Worm (Caenorhabditis elegans) whole organism, dauer: ENCODE measurements around the gene Y57G11C.52.

ENCODE experiments used
- unc-62 ChIP-seq: sonication (generic microtip); optimal IDR thresholded peaks from 2 replicates; lab custom pipeline; 2017; ENCODE audit warnings: missing biosample characterization, missing genetic modification reagents, missing genetic modification characterization

Y57G11C.52 gene

DNA sequence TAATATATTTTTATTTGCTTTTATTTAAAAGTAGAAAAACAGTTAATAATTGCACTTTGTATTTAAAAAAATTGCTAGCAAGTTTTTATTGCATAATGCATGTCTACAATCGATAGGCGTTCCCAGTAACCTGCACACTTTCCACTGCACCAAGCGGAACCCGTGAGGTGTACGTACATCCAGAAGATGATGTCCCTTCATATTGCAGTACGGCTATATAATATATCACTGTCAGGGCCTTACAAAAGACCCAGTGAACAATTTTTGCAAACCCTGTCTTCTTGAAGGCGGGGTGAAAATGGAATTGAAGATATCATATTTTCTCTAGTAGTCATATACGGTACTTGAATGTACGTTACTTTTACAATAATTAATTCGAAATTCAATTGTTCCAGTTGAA is 10.0 kb downstream of the Y57G11C.52 start:
- TF ChIP-seq unc-62 (GFP tag; lab: Kevin White, UChicago), result no peak

ce11 chrIV:14864529-14864928 is 10.7 kb downstream of the Y57G11C.52 start:
- no peak for TF ChIP-seq unc-62 (GFP tag; lab: Kevin White, UChicago)

- TF ChIP-seq unc-62 (GFP tag; lab: Kevin White, UChicago), result no peak
Observed at ce11 chrIV:14868560-14868959, 14.8 kb downstream of the Y57G11C.52 start.

ce11 chrIV:14869844-14870433 is 16.1 kb downstream of the Y57G11C.52 start:
- TF ChIP-seq unc-62 (GFP tag; lab: Kevin White, UChicago), result no peak

- TF ChIP-seq unc-62 (GFP tag; lab: Kevin White, UChicago), result no peak
Observed at ce11 chrIV:14872320-14872719, 18.5 kb downstream of the Y57G11C.52 start.

DNA sequence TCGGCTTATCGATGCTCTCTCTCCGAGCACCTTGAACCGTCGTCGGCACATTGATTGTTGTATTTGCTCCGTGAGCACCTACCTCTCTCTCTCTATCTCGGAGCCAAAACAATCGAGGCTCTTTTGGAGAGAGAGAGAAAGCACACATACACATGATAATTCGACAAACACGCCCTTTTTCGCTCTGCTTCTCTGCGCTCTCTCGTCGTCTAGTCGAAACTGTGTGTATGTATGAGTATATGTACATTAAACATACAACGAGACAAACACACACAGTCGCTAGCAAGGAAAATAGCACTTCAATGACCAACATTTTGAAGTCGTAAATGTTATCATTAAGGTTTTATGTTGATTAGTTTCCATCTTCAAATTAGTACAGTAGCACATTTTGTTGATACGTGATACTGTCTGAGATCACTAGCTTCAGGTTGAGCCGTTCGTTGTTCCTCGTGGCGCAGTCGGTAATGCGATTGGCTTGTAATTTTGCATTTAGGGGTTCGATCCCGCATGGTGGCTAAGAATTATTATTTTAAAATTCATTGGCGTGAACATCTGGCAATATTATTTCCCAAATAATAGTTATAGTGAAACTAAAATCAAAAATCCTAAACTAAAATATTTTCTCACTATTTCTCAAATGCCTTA is 21.2 kb downstream of the Y57G11C.52 start:
- no peak for TF ChIP-seq unc-62 (GFP tag; lab: Kevin White, UChicago)

DNA sequence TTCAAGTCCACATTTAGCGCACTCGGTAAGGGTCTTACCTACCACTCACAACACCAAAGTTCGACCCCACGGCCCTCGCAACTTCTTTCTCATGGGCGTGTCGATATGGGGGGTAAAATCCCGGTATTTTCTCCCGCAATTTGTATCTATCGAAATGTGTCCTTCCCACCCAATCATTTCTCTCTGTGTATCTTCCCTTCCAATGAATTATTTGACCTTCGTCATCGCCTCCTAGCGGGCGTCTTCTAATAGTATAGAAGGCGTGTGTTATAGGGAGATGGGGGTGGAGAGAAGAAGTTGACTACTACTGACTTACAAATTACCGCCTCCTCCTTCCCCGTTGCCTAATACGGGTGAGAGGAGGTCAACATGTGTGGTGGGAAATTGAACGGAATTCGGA is 22.8 kb downstream of the Y57G11C.52 start:
- no peak for TF ChIP-seq unc-62 (GFP tag; lab: Kevin White, UChicago)

ce11 chrIV:14877657-14878056 is 23.9 kb downstream of the Y57G11C.52 start:
- TF ChIP-seq unc-62 (GFP tag; lab: Kevin White, UChicago), result no peak

ce11 chrIV:14879184-14879583 is 25.4 kb downstream of the Y57G11C.52 start, which contains the start of gene eps-8:
TSS of gene eps-8 (plus strand) at chrIV:14879484.
- TF ChIP-seq unc-62 (GFP tag; lab: Kevin White, UChicago), result no peak

- no peak for TF ChIP-seq unc-62 (GFP tag; lab: Kevin White, UChicago)
Observed at ce11 chrIV:14883812-14884211, 30.0 kb downstream of the Y57G11C.52 start.

- no peak for TF ChIP-seq unc-62 (GFP tag; lab: Kevin White, UChicago)
Observed at ce11 chrIV:14885584-14885983, 31.8 kb downstream of the Y57G11C.52 start.

DNA sequence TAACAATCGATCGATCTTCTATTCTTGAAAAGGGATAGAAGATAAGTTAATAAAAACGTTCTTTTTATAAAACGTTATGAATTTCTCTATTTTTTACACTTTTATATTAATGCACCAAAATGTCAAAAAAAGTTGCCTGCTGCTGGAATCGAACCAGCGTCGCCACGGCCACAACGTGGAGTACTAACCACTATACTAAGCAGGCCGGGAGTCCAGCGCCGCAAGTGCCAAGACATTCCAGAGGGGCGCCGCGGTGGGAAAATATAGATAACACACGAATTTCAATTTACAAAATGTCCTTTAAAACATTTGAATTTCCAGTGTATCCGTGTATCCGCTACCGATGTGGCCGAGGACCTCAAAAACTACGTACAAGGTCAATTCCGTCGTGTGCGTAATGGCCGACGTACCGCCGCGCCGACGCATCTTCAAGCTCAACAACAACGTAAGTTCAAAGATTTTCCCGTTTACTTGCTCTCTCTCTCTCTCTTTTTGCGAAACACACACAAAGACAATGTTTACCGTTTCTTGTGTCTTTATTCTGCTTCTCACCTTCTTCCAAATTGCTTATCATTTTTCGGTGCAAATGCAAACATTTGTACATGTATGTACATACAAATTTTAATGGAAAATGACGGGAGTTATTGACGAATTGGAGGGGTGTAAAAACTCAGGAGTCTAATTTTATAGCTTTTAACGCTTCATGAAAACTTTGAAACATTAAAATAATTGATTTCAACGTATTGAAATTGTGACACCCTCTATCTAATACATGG is 35.3 kb downstream of the Y57G11C.52 start:
- TF ChIP-seq unc-62 (GFP tag; lab: Kevin White, UChicago), result no peak

DNA sequence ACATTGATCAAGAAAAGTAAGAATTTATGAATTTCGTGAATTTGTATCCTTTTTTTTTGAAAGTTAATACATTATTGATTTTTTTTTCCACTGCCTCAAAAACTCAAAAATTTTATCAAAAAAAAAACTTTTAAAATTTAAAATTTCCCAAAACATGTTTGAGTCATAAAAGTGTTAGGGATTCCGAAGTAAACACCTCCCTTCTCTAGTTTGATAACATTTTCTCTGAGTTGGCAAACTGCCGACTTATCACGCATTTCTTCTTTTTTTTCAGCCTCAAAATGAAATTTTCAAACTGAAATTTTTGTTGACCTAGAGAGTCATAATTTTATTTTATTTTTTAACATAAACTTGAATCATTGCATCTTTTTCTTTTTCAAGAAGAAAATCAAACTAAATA is 37.1 kb downstream of the Y57G11C.52 start:
- no peak for TF ChIP-seq unc-62 (GFP tag; lab: Kevin White, UChicago)

- TF ChIP-seq unc-62 (GFP tag; lab: Kevin White, UChicago), result no peak
Observed at ce11 chrIV:14891996-14892395, 38.2 kb downstream of the Y57G11C.52 start.

DNA sequence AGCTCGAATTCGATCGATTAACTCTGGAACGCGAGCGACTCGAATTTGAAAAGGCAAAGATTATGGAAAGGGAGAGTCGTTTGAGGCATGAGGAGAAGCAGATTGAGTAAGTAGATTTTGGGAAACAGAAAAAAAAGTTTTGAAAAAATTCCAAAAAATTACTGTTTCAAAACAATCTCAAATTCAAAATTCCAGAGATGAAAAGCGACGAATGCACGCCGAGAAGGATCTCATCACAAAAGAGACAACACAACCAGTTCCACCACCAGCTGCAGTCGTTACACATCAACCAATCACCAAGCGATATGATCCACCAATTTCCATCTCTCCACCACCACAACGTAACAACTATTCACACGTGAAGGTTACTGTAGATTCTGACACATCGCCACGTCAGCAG is 40.5 kb downstream of the Y57G11C.52 start:
- TF ChIP-seq unc-62 (GFP tag; lab: Kevin White, UChicago), result no peak

- no peak for TF ChIP-seq unc-62 (GFP tag; lab: Kevin White, UChicago)
Observed at ce11 chrIV:14903188-14903587, 49.4 kb downstream of the Y57G11C.52 start.
